Worm (Caenorhabditis elegans): ENCODE results near the gene C29E4.10.

DNA sequence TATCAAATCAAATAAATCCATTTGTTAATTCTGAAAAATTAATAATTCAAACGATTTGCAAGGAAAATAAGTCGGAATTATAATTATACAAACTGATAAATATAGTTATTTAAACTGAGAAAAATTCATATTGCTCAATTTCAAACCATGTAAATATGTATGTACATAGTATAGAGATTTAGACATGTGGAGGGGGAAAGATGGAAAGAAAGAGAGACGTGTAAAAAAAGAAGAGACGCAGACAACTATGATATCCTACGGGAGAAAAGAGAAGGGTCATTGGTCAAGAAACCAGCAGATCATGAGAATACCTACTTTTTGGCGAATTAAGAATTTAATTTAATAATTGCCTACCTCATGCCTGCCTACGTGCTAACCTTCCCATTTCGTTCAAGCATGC lies 20.4 kb downstream of the C29E4.10 start, which contains the start of gene C29E4.11:
- TF ChIP-seq ztf-23 (GFP tag; IDR thresholded peaks at IDR 0.05), result no peak
- TF ChIP-seq klf-2 (GFP tag; conservative IDR thresholded peaks at IDR 0.05), result no peak
- TF ChIP-seq cog-1 (tag; optimal IDR thresholded peaks at IDR 0.05), result peak; percentile 24
- no peak for TF ChIP-seq T22C8.4 (GFP tag; IDR thresholded peaks at IDR 0.05)
- TF ChIP-seq ztf-29 (GFP tag; IDR thresholded peaks at IDR 0.05), result no peak
- no peak for TF ChIP-seq flt-1 (GFP tag; IDR thresholded peaks at IDR 0.05)
- TF ChIP-seq ref-1 (GFP tag; conservative IDR thresholded peaks at IDR 0.05), result no peak
